Fruit fly (Drosophila melanogaster) whole organism, embryonic: ENCODE data around the gene PIG-B.

Experiments used
- Atf3 ChIP-seq: fragments of 200-800 bp; sonication (Bioruptor generic); optimal IDR thresholded peaks from 3 replicates; lab custom pipeline; 2016; ENCODE audit warnings: missing biosample characterization, missing genetic modification characterization
- B-H2 ChIP-seq: fragments of 200-800 bp; sonication (Bioruptor generic); optimal IDR thresholded peaks from 2 replicates; lab custom pipeline; 2018; ENCODE audit warnings: missing biosample characterization, mild to moderate bottlenecking, missing genetic modification characterization
- BEAF-32 ChIP-seq: fragments of 200-800 bp; sonication (Bioruptor generic); optimal IDR thresholded peaks from 3 replicates; lab custom pipeline; 2017; ENCODE audit warnings: missing biosample characterization, missing genetic modification characterization, mild to moderate bottlenecking, moderate library complexity, missing genetic modification reagents
- Bteb2 ChIP-seq: fragments of 200-800 bp; sonication (Bioruptor generic); optimal IDR thresholded peaks from 2 replicates; lab custom pipeline; 2016; ENCODE audit warnings: missing biosample characterization, missing genetic modification characterization
- CG10565 ChIP-seq: fragments of 200-800 bp; sonication (Bioruptor generic); optimal IDR thresholded peaks from 3 replicates; lab custom pipeline; 2016; ENCODE audit warnings: missing biosample characterization, mild to moderate bottlenecking, missing genetic modification characterization
- CG13624 ChIP-seq: fragments of 200-800 bp; sonication (Bioruptor generic); optimal IDR thresholded peaks from 2 replicates; lab custom pipeline; 2016; ENCODE audit warnings: missing biosample characterization, missing genetic modification characterization
- CG14965 ChIP-seq: fragments of 200-800 bp; sonication (Bioruptor generic); optimal IDR thresholded peaks from 2 replicates; lab custom pipeline; 2016; ENCODE audit warnings: missing biosample characterization, missing genetic modification characterization, borderline replicate concordance
- CG15011 ChIP-seq: fragments of 200-800 bp; sonication (Bioruptor generic); optimal IDR thresholded peaks from 3 replicates; lab custom pipeline; 2018; ENCODE audit warnings: missing biosample characterization, mild to moderate bottlenecking, missing genetic modification characterization
- CG15696 ChIP-seq: fragments of 200-800 bp; sonication (Bioruptor generic); optimal IDR thresholded peaks from 2 replicates; lab custom pipeline; 2019; ENCODE audit warnings: missing biosample characterization, mild to moderate bottlenecking, missing genetic modification characterization, moderate library complexity
- CG17829 ChIP-seq: fragments of 200-800 bp; optimal IDR thresholded peaks from 2 replicates; lab custom pipeline; 2019; ENCODE audit warnings: missing biosample characterization, mild to moderate bottlenecking, missing genetic modification characterization, moderate library complexity
- CG2129 ChIP-seq: fragments of 200-800 bp; sonication (Bioruptor generic); IDR thresholded peaks from 2 replicates; pipeline ENCODE4 v1.3.6; 2022; ENCODE audit warnings: missing biosample characterization, missing genetic modification characterization; ENCODE audit not compliant: partially characterized antibody
- CG3163 ChIP-seq: fragments of 200-800 bp; sonication (Bioruptor generic); optimal IDR thresholded peaks from 3 replicates; lab custom pipeline; 2016; ENCODE audit warnings: missing biosample characterization, missing genetic modification characterization
- CG32772 ChIP-seq: fragments of 200-800 bp; sonication (Bioruptor generic); IDR thresholded peaks from 2 replicates; pipeline ENCODE4 v1.3.6; 2022; ENCODE audit warnings: missing biosample characterization, missing genetic modification characterization
- CG3281 ChIP-seq: fragments of 200-800 bp; sonication (Bioruptor generic); optimal IDR thresholded peaks from 3 replicates; lab custom pipeline; 2017; ENCODE audit warnings: missing biosample characterization, mild to moderate bottlenecking, missing genetic modification characterization
- CG3726 ChIP-seq: fragments of 200-800 bp; sonication (Bioruptor generic); IDR thresholded peaks from 3 replicates; pipeline ENCODE4, ENCODE4 v1.3.6; 2022; ENCODE audit warnings: missing biosample characterization, missing genetic modification characterization
- CG6254 ChIP-seq: fragments of 200-800 bp; sonication (Bioruptor generic); optimal IDR thresholded peaks from 3 replicates; lab custom pipeline; 2017; ENCODE audit warnings: mild to moderate bottlenecking, missing biosample characterization, missing genetic modification reagents, missing genetic modification characterization
- CG6813 ChIP-seq: fragments of 200-800 bp; sonication (Bioruptor generic); optimal IDR thresholded peaks from 2 replicates; lab custom pipeline; 2017; ENCODE audit warnings: missing biosample characterization, missing genetic modification characterization, mild to moderate bottlenecking, moderate library complexity, missing genetic modification reagents
- CG7839 ChIP-seq: fragments of 200-800 bp; sonication (Bioruptor generic); optimal IDR thresholded peaks from 3 replicates; lab custom pipeline; 2018; ENCODE audit warnings: missing biosample characterization, mild to moderate bottlenecking, missing genetic modification characterization, moderate library complexity
- CG8944 ChIP-seq: fragments of 200-800 bp; sonication (Bioruptor generic); optimal IDR thresholded peaks from 3 replicates; lab custom pipeline; 2016; ENCODE audit warnings: missing biosample characterization, missing genetic modification characterization
- CG9609 ChIP-seq: fragments of 200-800 bp; sonication (Bioruptor generic); optimal IDR thresholded peaks from 3 replicates; lab custom pipeline; 2016; ENCODE audit warnings: missing biosample characterization, missing genetic modification characterization
- CHES-1-like ChIP-seq: fragments of 200-800 bp; sonication (Bioruptor generic); optimal IDR thresholded peaks from 2 replicates; lab custom pipeline; 2016; ENCODE audit warnings: missing biosample characterization, missing genetic modification characterization
- CrebB ChIP-seq: fragments of 200-800 bp; sonication (Bioruptor generic); optimal IDR thresholded peaks from 3 replicates; lab custom pipeline; 2018; ENCODE audit warnings: missing biosample characterization, mild to moderate bottlenecking, missing genetic modification characterization
- Dbx ChIP-seq: fragments of 200-800 bp; sonication (Bioruptor generic); IDR thresholded peaks from 3 replicates; pipeline ENCODE4 v1.3.6; 2022; ENCODE audit warnings: missing biosample characterization, missing genetic modification characterization
- E2f1 ChIP-seq: fragments of 200-800 bp; sonication (Bioruptor generic); IDR thresholded peaks from 2 replicates; pipeline ENCODE4 v1.3.6; 2022; ENCODE audit warnings: missing biosample characterization, missing genetic modification characterization
- Fer2 ChIP-seq: fragments of 200-800 bp; sonication (Bioruptor generic); optimal IDR thresholded peaks from 2 replicates; lab custom pipeline; 2018; ENCODE audit warnings: missing biosample characterization, mild to moderate bottlenecking, missing genetic modification characterization, moderate library complexity
- HLH54F ChIP-seq: fragments of 200-800 bp; sonication (Bioruptor generic); optimal IDR thresholded peaks from 3 replicates; lab custom pipeline; 2016; ENCODE audit warnings: missing biosample characterization, missing genetic modification characterization
- Hmr ChIP-seq: fragments of 200-800 bp; sonication (Bioruptor generic); optimal IDR thresholded peaks from 3 replicates; lab custom pipeline; 2017; ENCODE audit warnings: mild to moderate bottlenecking, missing biosample characterization, missing genetic modification reagents, missing genetic modification characterization
- Hr3 ChIP-seq: fragments of 200-800 bp; sonication (Bioruptor generic); optimal IDR thresholded peaks from 3 replicates; lab custom pipeline; 2016; ENCODE audit warnings: missing biosample characterization, missing genetic modification characterization
- Max ChIP-seq: fragments of 200-800 bp; sonication (Bioruptor generic); optimal IDR thresholded peaks from 2 replicates; lab custom pipeline; 2016; ENCODE audit warnings: missing biosample characterization, mild to moderate bottlenecking, missing genetic modification characterization
- Mes4 ChIP-seq: fragments of 200-800 bp; sonication (Bioruptor generic); optimal IDR thresholded peaks from 2 replicates; lab custom pipeline; 2016; ENCODE audit warnings: missing biosample characterization, missing genetic modification characterization
- Rx ChIP-seq: fragments of 200-800 bp; sonication (Bioruptor generic); IDR thresholded peaks from 2 replicates; pipeline ENCODE4 v1.3.6; 2022; ENCODE audit warnings: missing biosample characterization, missing genetic modification characterization
- Sry-β ChIP-seq: fragments of 200-800 bp; sonication (Bioruptor generic); optimal IDR thresholded peaks from 2 replicates; lab custom pipeline; 2018; ENCODE audit warnings: missing biosample characterization, mild to moderate bottlenecking, missing genetic modification characterization, moderate library complexity
- Ssrp ChIP-seq: fragments of 200-800 bp; sonication (Bioruptor generic); optimal IDR thresholded peaks from 2 replicates; lab custom pipeline; 2018; ENCODE audit warnings: missing biosample characterization, mild to moderate bottlenecking, missing genetic modification characterization, moderate library complexity
- cas ChIP-seq: fragments of 200-800 bp; sonication (Bioruptor generic); IDR thresholded peaks from 2 replicates; pipeline ENCODE4 v1.3.6; 2022; ENCODE audit warnings: missing biosample characterization, missing genetic modification characterization
- cg ChIP-seq: fragments of 200-800 bp; sonication (Bioruptor generic); optimal IDR thresholded peaks from 3 replicates; lab custom pipeline; 2019; ENCODE audit warnings: missing biosample characterization, mild to moderate bottlenecking, missing genetic modification characterization, moderate library complexity
- disco-r ChIP-seq: fragments of 200-800 bp; sonication (Bioruptor generic); optimal IDR thresholded peaks from 2 replicates; lab custom pipeline; 2016; ENCODE audit warnings: missing biosample characterization, missing genetic modification characterization
- dmrt11E ChIP-seq: fragments of 200-800 bp; sonication (Bioruptor generic); optimal IDR thresholded peaks from 3 replicates; lab custom pipeline; 2018; ENCODE audit warnings: missing biosample characterization, mild to moderate bottlenecking, missing genetic modification characterization, moderate library complexity
- fru ChIP-seq: fragments of >200 bp; optimal IDR thresholded peaks from 2 replicates; lab custom pipeline; 2017
- gro ChIP-seq: fragments of 200-800 bp; sonication (Bioruptor generic); optimal IDR thresholded peaks from 2 replicates; lab custom pipeline; 2016; ENCODE audit warnings: missing biosample characterization, missing genetic modification characterization
- insv ChIP-seq, 2 experiments: fragments of 200-800 bp; sonication (Bioruptor generic); optimal IDR thresholded peaks; 3 replicates each; lab custom pipeline; 2016 to 2018; ENCODE audit warnings: missing biosample characterization in 2 of 2, missing genetic modification characterization in 2 of 2
- inv ChIP-seq: fragments of 200-800 bp; sonication (Bioruptor generic); IDR thresholded peaks from 2 replicates; pipeline ENCODE4 v1.3.6; 2022; ENCODE audit warnings: missing biosample characterization, missing genetic modification characterization; ENCODE audit not compliant: partially characterized antibody
- luna ChIP-seq: fragments of 200-800 bp; sonication (Bioruptor generic); optimal IDR thresholded peaks from 2 replicates; lab custom pipeline; 2016; ENCODE audit warnings: missing biosample characterization, missing genetic modification characterization
- onecut ChIP-seq: fragments of 200-800 bp; sonication (Bioruptor generic); IDR thresholded peaks from 2 replicates; pipeline ENCODE4 v1.3.6; 2022; ENCODE audit warnings: missing biosample characterization, missing genetic modification characterization
- psq ChIP-seq: fragments of 200-800 bp; sonication (Bioruptor generic); optimal IDR thresholded peaks from 2 replicates; lab custom pipeline; 2017; ENCODE audit warnings: missing biosample characterization, missing genetic modification characterization
- ranshi ChIP-seq: fragments of 200-800 bp; sonication (Bioruptor generic); IDR thresholded peaks from 2 replicates; pipeline ENCODE4 v1.3.6; 2022; ENCODE audit warnings: missing biosample characterization, missing genetic modification characterization
- sob ChIP-seq: fragments of 200-800 bp; sonication (Bioruptor generic); IDR thresholded peaks from 2 replicates; pipeline ENCODE4 v1.3.6; 2022; ENCODE audit warnings: missing biosample characterization, missing genetic modification characterization
- tll ChIP-seq, 2 experiments: fragments of 200-800 bp in 1 of 2; fragments of >200 bp in 1 of 2; sonication (Bioruptor generic) in 1 of 2; optimal IDR thresholded peaks; 2 replicates each; lab custom pipeline; 2017 to 2019; ENCODE audit warnings: missing biosample characterization in 2 of 2, missing genetic modification characterization in 2 of 2, mild to moderate bottlenecking in 1 of 2, moderate library complexity in 1 of 2
- trem ChIP-seq: fragments of 200-800 bp; optimal IDR thresholded peaks from 3 replicates; lab custom pipeline; 2019; ENCODE audit warnings: missing biosample characterization, mild to moderate bottlenecking, missing genetic modification characterization, moderate library complexity
- ttk ChIP-seq: fragments of 200-800 bp; sonication (Bioruptor generic); IDR thresholded peaks from 2 replicates; pipeline ENCODE4 v2.1.2; 2022; ENCODE audit warnings: missing biosample characterization, missing genetic modification characterization
- vfl ChIP-seq: fragments of 200-800 bp; sonication (Bioruptor generic); optimal IDR thresholded peaks from 2 replicates; lab custom pipeline; 2016; ENCODE audit warnings: missing biosample characterization, missing genetic modification characterization

Gene PIG-B

DNA sequence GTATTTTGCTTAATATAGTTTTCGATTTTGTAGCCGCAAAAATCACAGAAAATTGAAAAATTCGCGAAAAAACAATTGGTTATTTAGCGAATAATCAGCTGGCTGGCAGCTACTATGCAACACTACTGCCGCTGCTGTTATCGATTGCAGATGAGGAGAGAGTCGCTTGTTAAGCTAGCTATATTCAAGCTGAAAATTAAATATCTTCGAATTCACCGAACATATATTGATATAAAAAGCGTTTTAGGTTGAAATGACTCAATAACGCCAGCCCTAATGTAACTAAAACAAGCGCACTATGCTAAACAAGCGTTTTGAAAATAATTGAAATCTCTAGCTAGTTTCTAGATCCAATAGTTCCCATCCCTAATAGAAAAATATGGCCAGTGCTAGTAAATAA, 4.7 kb upstream of the PIG-B start, which contains the start of the genes CG32264, ntc and IntS10 (continued):
- TF ChIP-seq BEAF-32 (GFP tag; lab: Kevin White, UChicago), result peak; percentile 75
- peak; percentile 78 for TF ChIP-seq luna (GFP tag; lab: Kevin White, UChicago)
- peak; percentile 77 for TF ChIP-seq sob (GFP tag; lab: Robert Waterston, UW)
- TF ChIP-seq CG3281 (GFP tag; lab: Kevin White, UChicago), result peak; percentile 65
- TF ChIP-seq psq (GFP tag; lab: Kevin White, UChicago), result peak; percentile 14
- TF ChIP-seq dmrt11E (tag; lab: Kevin White, UChicago), result peak; percentile 65
- peak; percentile 63 for TF ChIP-seq Ssrp (tag; lab: Kevin White, UChicago)
- TF ChIP-seq CG9609 (GFP tag; lab: Kevin White, UChicago), result peak; percentile 79
- no peak for TF ChIP-seq CG3726 (GFP tag; lab: Robert Waterston, UW)
- peak; percentile 65 for TF ChIP-seq Hr3 (GFP tag; lab: Kevin White, UChicago)
- peak; percentile 70 for TF ChIP-seq disco-r
- TF ChIP-seq Atf3 (GFP tag; lab: Kevin White, UChicago), result peak; percentile 59
- peak; percentile 70 for TF ChIP-seq Hmr (GFP tag; lab: Kevin White, UChicago)
- peak; percentile 68 for TF ChIP-seq CG7839 (tag; lab: Kevin White, UChicago)
- TF ChIP-seq cas (GFP tag; lab: Robert Waterston, UW), result peak; percentile 30; the same call in 1 of the 2 replicates
- TF ChIP-seq Bteb2 (GFP tag; lab: Kevin White, UChicago), result peak; percentile 72
- TF ChIP-seq inv (GFP tag; lab: Robert Waterston, UW), result no peak; the same call in 1 of the 2 replicates
- peak; percentile 89 for TF ChIP-seq CG13624 (GFP tag; lab: Kevin White, UChicago)
- TF ChIP-seq cg (GFP tag; lab: Kevin White, UChicago), result no peak
- peak; percentile 92 for TF ChIP-seq Sry-β (GFP tag; lab: Kevin White, UChicago)
- TF ChIP-seq CG6813, result no peak
- no peak for TF ChIP-seq onecut (GFP tag; lab: Robert Waterston, UW)
- peak; percentile 48 for TF ChIP-seq CG15696
- peak; percentile 82 for TF ChIP-seq B-H2 (GFP tag; lab: Kevin White, UChicago)
- 0 out of 2 replicates have a peak, but pooled peaks have one; percentile 55 for TF ChIP-seq ranshi (GFP tag; lab: Robert Waterston, UW)
- TF ChIP-seq Dbx (GFP tag; lab: Robert Waterston, UW), result peak; percentile 87; the same call in 2 of the 3 replicates
- TF ChIP-seq CG6254 (GFP tag; lab: Kevin White, UChicago), result peak; percentile 7
- TF ChIP-seq E2f1, result no peak
- TF ChIP-seq CG10565, result no peak
- TF ChIP-seq HLH54F (GFP tag; lab: Kevin White, UChicago), result peak; percentile 84
- TF ChIP-seq CG17829, result peak; percentile 61
- no peak for TF ChIP-seq Rx (GFP tag; lab: Robert Waterston, UW)
- no peak for TF ChIP-seq fru (lab: Kevin White, UChicago)
- no peak for TF ChIP-seq CG15011 (GFP tag; lab: Kevin White, UChicago)
- 0 out of 2 replicates have a peak, but pooled peaks have one; percentile 5 for TF ChIP-seq CG32772 (GFP tag; lab: Robert Waterston, UW)
- TF ChIP-seq CrebB, result no peak
- TF ChIP-seq insv (GFP tag; optimal IDR thresholded peaks at IDR 0.05; lab: Kevin White, UChicago), result peak in 1 of 2 experiments; percentile 54
- peak; percentile 75 for TF ChIP-seq Max (GFP tag; lab: Kevin White, UChicago)
- peak; percentile 43 for TF ChIP-seq trem (tag; lab: Kevin White, UChicago)
- TF ChIP-seq CG8944, result peak; percentile 79
- TF ChIP-seq CG3163 (GFP tag; lab: Kevin White, UChicago), result peak; percentile 47
- TF ChIP-seq Fer2, result peak; percentile 44
- TF ChIP-seq gro, result peak; percentile 84
- peak in 1 of 2 experiments; percentile 16 for TF ChIP-seq tll (GFP tag; optimal IDR thresholded peaks at IDR 0.05; lab: Kevin White, UChicago)
- no peak for TF ChIP-seq CG14965 (GFP tag; lab: Kevin White, UChicago)
- TF ChIP-seq ttk, result 0 out of 2 replicates have a peak, but pooled peaks have one; percentile 35
- TF ChIP-seq vfl, result peak; percentile 85
- TF ChIP-seq Mes4 (GFP tag; lab: Kevin White, UChicago), result peak; percentile 49
- TF ChIP-seq CG2129 (GFP tag; lab: Robert Waterston, UW), result peak; percentile 46
- TF ChIP-seq CHES-1-like (GFP tag; lab: Kevin White, UChicago), result peak; percentile 91
